Worm (Caenorhabditis elegans): ENCODE data around the gene taf-8.

ce11 chrII:9671308-9671707, 2.2 kb downstream of the taf-8 start, which contains the start of gene ZK1320.7:
- TF ChIP-seq ceh-39 (tag; optimal IDR thresholded peaks at IDR 0.05) (no peak), unc-62 (GFP tag; optimal IDR thresholded peaks at IDR 0.05) (no peak), nhr-2 (tag; optimal IDR thresholded peaks at IDR 0.05) (no peak), elt-3 (tag; optimal IDR thresholded peaks at IDR 0.05) (no peak), mep-1 (tag; optimal IDR thresholded peaks at IDR 0.05) (no peak), elt-1 (tag; optimal IDR thresholded peaks at IDR 0.05; ENCODE audit: borderline replicate concordance, insufficient read depth) (no peak), blmp-1 (tag; optimal IDR thresholded peaks at IDR 0.05) (no peak), M03D4.4 (tag; optimal IDR thresholded peaks at IDR 0.05) (no peak)
